Fruit fly (Drosophila melanogaster): ENCODE results near the gene JMJD6.

Gene JMJD6

dm6 chr3R:22367126-22368076 is 5.2 kb upstream of the JMJD6 start, which contains the start of the genes Polr3F and PyK (continued):
- no peak for TF ChIP-seq ranshi (GFP tag; IDR thresholded peaks at IDR 0.05)
- TF ChIP-seq scrt (GFP tag; optimal IDR thresholded peaks at IDR 0.05) = no peak
- TF ChIP-seq Fer1 (GFP tag; optimal IDR thresholded peaks at IDR 0.05) = no peak
- no peak for TF ChIP-seq CG10431 (GFP tag; optimal IDR thresholded peaks at IDR 0.05)
- no peak; the same call in 2 of the 3 replicates for TF ChIP-seq otp (GFP tag; IDR thresholded peaks at IDR 0.05)
- TF ChIP-seq CG15696 (tag; optimal IDR thresholded peaks at IDR 0.05) = peak; percentile 13
- no peak for TF ChIP-seq ken (GFP tag; IDR thresholded peaks at IDR 0.05)
- TF ChIP-seq Lhr (GFP tag; optimal IDR thresholded peaks at IDR 0.05) = peak; percentile 34
- TF ChIP-seq CG6689 (GFP tag; IDR thresholded peaks at IDR 0.05) = no peak; the same call in 1 of the 2 replicates
- no peak for TF ChIP-seq CG15011 (GFP tag; optimal IDR thresholded peaks at IDR 0.05)
- no peak for TF ChIP-seq lola (GFP tag; optimal IDR thresholded peaks at IDR 0.05)
- TF ChIP-seq grn (GFP tag; optimal IDR thresholded peaks at IDR 0.05) = no peak
- TF ChIP-seq hkb (optimal IDR thresholded peaks at IDR 0.05) = no peak
- TF ChIP-seq hkb (GFP tag; IDR thresholded peaks at IDR 0.05) = peak; percentile 28
- TF ChIP-seq CG1529 (GFP tag; optimal IDR thresholded peaks at IDR 0.05) = no peak
- no peak for TF ChIP-seq Poxn (GFP tag; IDR thresholded peaks at IDR 0.05)
- peak; percentile 66 for TF ChIP-seq CG15514 (GFP tag; optimal IDR thresholded peaks at IDR 0.05)
- no peak for TF ChIP-seq CG31224 (GFP tag; IDR thresholded peaks at IDR 0.05)
- TF ChIP-seq CG9876 (GFP tag; optimal IDR thresholded peaks at IDR 0.05) = no peak
- TF ChIP-seq sima (GFP tag; optimal IDR thresholded peaks at IDR 0.05) = no peak
- TF ChIP-seq CG11560 (tag; IDR thresholded peaks at IDR 0.05) = no peak
- TF ChIP-seq CG2202 (tag; optimal IDR thresholded peaks at IDR 0.05) = peak; percentile 15
- no peak for TF ChIP-seq CG34224 (GFP tag; IDR thresholded peaks at IDR 0.05; ENCODE audit: partially characterized antibody)
- peak; percentile 96 for TF ChIP-seq wek (GFP tag; optimal IDR thresholded peaks at IDR 0.05)
- TF ChIP-seq Asciz (GFP tag; optimal IDR thresholded peaks at IDR 0.05) = no peak
- no peak for TF ChIP-seq CG4282 (GFP tag; optimal IDR thresholded peaks at IDR 0.05)
- TF ChIP-seq Sry-δ (GFP tag; optimal IDR thresholded peaks at IDR 0.05) = no peak
- TF ChIP-seq Side (GFP tag; optimal IDR thresholded peaks at IDR 0.05) = no peak
- peak; percentile 51 for TF ChIP-seq YL-1 (GFP tag; optimal IDR thresholded peaks at IDR 0.05)
- TF ChIP-seq CG1024 (GFP tag; IDR thresholded peaks at IDR 0.05) = no peak
- peak; percentile 29 for TF ChIP-seq CG30403 (GFP tag; optimal IDR thresholded peaks at IDR 0.05)
- no peak for TF ChIP-seq CG6654 (GFP tag; optimal IDR thresholded peaks at IDR 0.05)
- no peak for TF ChIP-seq Optix (GFP tag; IDR thresholded peaks at IDR 0.05)
- TF ChIP-seq pnt (GFP tag; optimal IDR thresholded peaks at IDR 0.05) = no peak
- TF ChIP-seq insv (GFP tag; optimal IDR thresholded peaks at IDR 0.05) = peak; percentile 68 to 95
- TF ChIP-seq CG6854 (GFP tag; optimal IDR thresholded peaks at IDR 0.05) = no peak
- no peak for TF ChIP-seq CG6254 (GFP tag; optimal IDR thresholded peaks at IDR 0.05)
- no peak for TF ChIP-seq pfk (GFP tag; optimal IDR thresholded peaks at IDR 0.05)
- no peak for TF ChIP-seq org-1 (GFP tag; optimal IDR thresholded peaks at IDR 0.05)
- TF ChIP-seq CG32532 (GFP tag; IDR thresholded peaks at IDR 0.05) = no peak
- no peak for TF ChIP-seq tna (GFP tag; IDR thresholded peaks at IDR 0.05; ENCODE audit: partially characterized antibody)
- TF ChIP-seq CG10321 (GFP tag; IDR thresholded peaks at IDR 0.05) = no peak
- TF ChIP-seq CG18764 (GFP tag; optimal IDR thresholded peaks at IDR 0.05) = no peak
- TF ChIP-seq CHES-1-like (GFP tag; optimal IDR thresholded peaks at IDR 0.05) = peak; percentile 44
- no peak for TF ChIP-seq mirr (GFP tag; optimal IDR thresholded peaks at IDR 0.05)
- no peak for TF ChIP-seq TFAM (GFP tag; optimal IDR thresholded peaks at IDR 0.05)
- peak; percentile 3 for TF ChIP-seq CG16863 (GFP tag; optimal IDR thresholded peaks at IDR 0.05)
- 0 out of 2 replicates have a peak, but pooled peaks have one; percentile 15 for TF ChIP-seq unc-4 (GFP tag; IDR thresholded peaks at IDR 0.05; ENCODE audit: partially characterized antibody)
- TF ChIP-seq Ets97D (GFP tag; optimal IDR thresholded peaks at IDR 0.05) = peak; percentile 36

All from whole organism, embryonic.